Worm (Caenorhabditis elegans) whole organism, early embryonic: Measurements from ENCODE around the gene mig-39.

Source experiments
- B0310.2 ChIP-seq: sonication (generic microtip); optimal IDR thresholded peaks from 2 replicates; lab custom pipeline; 2016; ENCODE audit warnings: mild to moderate bottlenecking, missing genetic modification characterization, missing compliant biosample characterization
- ama-1 ChIP-seq: fragments of 150-350 bp; optimal IDR thresholded peaks from 2 replicates; lab custom pipeline; 2014
- ceh-13 ChIP-seq: fragments of 200-800 bp; sonication (Bioruptor generic); optimal IDR thresholded peaks from 2 replicates; lab custom pipeline; 2018; ENCODE audit warnings: mild to moderate bottlenecking, missing genetic modification characterization, missing compliant biosample characterization
- ceh-36 ChIP-seq: sonication (generic microtip); optimal IDR thresholded peaks from 2 replicates; lab custom pipeline; 2016; ENCODE audit warnings: missing genetic modification characterization, inconsistent platforms, missing compliant biosample characterization
- ets-7 ChIP-seq: sonication (generic microtip); optimal IDR thresholded peaks from 2 replicates; lab custom pipeline; 2016; ENCODE audit warnings: missing genotype, missing genetic modification characterization, missing compliant biosample characterization
- flt-1 ChIP-seq: fragments of 200-800 bp; sonication (Bioruptor generic); IDR thresholded peaks from 2 replicates; pipeline ENCODE4 v1.3.6; 2022; ENCODE audit warnings: missing genetic modification characterization, missing compliant biosample characterization
- hmbx-1 ChIP-seq: sonication (generic microtip); optimal IDR thresholded peaks from 2 replicates; lab custom pipeline; 2016; ENCODE audit warnings: mild to moderate bottlenecking, missing genetic modification characterization, missing compliant biosample characterization
- hmg-4 ChIP-seq: fragments of 200-800 bp; sonication (Bioruptor generic); optimal IDR thresholded peaks from 2 replicates; lab custom pipeline; 2018; ENCODE audit warnings: mild to moderate bottlenecking, missing genetic modification characterization, missing compliant biosample characterization
- hnd-1 ChIP-seq: sonication (generic microtip); optimal IDR thresholded peaks from 2 replicates; lab custom pipeline; 2016; ENCODE audit warnings: missing genetic modification characterization, missing compliant biosample characterization
- pes-1 ChIP-seq: fragments of 200-800 bp; sonication (Bioruptor generic); IDR thresholded peaks from 2 replicates; pipeline ENCODE4 v1.3.6; 2022; ENCODE audit warnings: missing genetic modification reagents, missing genetic modification characterization, missing compliant biosample characterization
- sea-1 ChIP-seq: fragments of 200-800 bp; sonication (Bioruptor generic); conservative IDR thresholded peaks from 2 replicates; pipeline ENCODE4 v1.3.6; 2022; ENCODE audit warnings: missing genetic modification characterization, missing compliant biosample characterization
- tbx-11 ChIP-seq: fragments of 200-800 bp; sonication (Bioruptor generic); IDR thresholded peaks from 2 replicates; pipeline ENCODE4 v1.3.6; 2022; ENCODE audit warnings: missing genetic modification characterization, missing compliant biosample characterization
- tbx-37 ChIP-seq: fragments of 200-800 bp; sonication (Bioruptor generic); conservative IDR thresholded peaks from 2 replicates; pipeline ENCODE4 v1.3.6; 2022; ENCODE audit warnings: missing genetic modification reagents, missing genetic modification characterization, missing compliant biosample characterization
- tra-4 ChIP-seq: sonication (generic microtip); optimal IDR thresholded peaks from 2 replicates; lab custom pipeline; 2017; ENCODE audit warnings: missing genetic modification characterization, missing compliant biosample characterization

DNA sequence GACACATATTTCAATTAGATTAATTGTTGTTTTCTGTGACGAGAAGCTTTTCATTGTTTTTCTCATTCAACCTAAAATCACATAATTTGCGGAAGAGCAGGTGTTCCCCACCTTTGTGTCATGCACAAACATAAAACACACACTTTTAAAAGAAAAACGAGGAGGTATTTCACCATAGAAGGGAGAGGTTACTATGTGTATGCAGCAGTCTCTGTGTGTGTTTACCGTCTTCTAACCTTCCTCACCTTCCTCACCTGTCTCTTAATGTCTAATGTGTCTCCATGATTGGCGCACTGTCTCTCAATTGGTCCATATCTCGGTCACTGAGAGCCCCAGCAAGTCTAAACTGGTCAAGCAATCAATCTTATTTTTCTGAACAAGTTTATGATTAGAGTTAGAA is 39.5 kb downstream of the mig-39 start:
- TF ChIP-seq ceh-13 (GFP tag; lab: Kevin White, UChicago) (no peak), ets-7 (no peak), sea-1 (GFP tag; lab: Robert Waterston, UW) (no peak), ama-1 (lab: Kevin White, UChicago) (no peak), flt-1 (no peak), hmg-4 (GFP tag; lab: Kevin White, UChicago) (peak; percentile 33), hmbx-1 (tag; lab: Kevin White, UChicago) (no peak), hnd-1 (tag; lab: Kevin White, UChicago) (no peak), ceh-36 (no peak), tra-4 (no peak), tbx-37 (GFP tag; lab: Robert Waterston, UW) (no peak), tbx-11 (GFP tag; lab: Robert Waterston, UW) (no peak), pes-1 (GFP tag; lab: Robert Waterston, UW) (no peak), B0310.2 (tag; lab: Kevin White, UChicago) (no peak)
